Worm (Caenorhabditis elegans) whole organism, L3 larva: Measurements from ENCODE around the gene T28C12.6.

ENCODE experiments used
- R02D3.7 ChIP-seq: fragments of 150-350 bp; optimal IDR thresholded peaks from 2 replicates; lab custom pipeline; 2014; ENCODE audit warnings: missing biosample characterization, missing genetic modification characterization
- ZK546.5 ChIP-seq: sonication (generic microtip); optimal IDR thresholded peaks from 2 replicates; lab custom pipeline; 2017; ENCODE audit warnings: missing biosample characterization, missing genetic modification characterization
- ama-1 ChIP-seq: fragments of 150-350 bp; optimal IDR thresholded peaks from 2 replicates; lab custom pipeline; 2018
- ceh-28 ChIP-seq: fragments of 150-350 bp; optimal IDR thresholded peaks from 2 replicates; lab custom pipeline; 2014; ENCODE audit warnings: missing biosample characterization, missing genetic modification reagents, missing genetic modification characterization
- ceh-9 ChIP-seq: sonication (generic microtip); optimal IDR thresholded peaks from 2 replicates; lab custom pipeline; 2018; ENCODE audit warnings: missing biosample characterization, missing genetic modification characterization
- daf-12 ChIP-seq: fragments of 150-350 bp; optimal IDR thresholded peaks from 2 replicates; lab custom pipeline; 2014; ENCODE audit warnings: missing biosample characterization, missing genetic modification reagents, missing genetic modification characterization
- elt-1 ChIP-seq: fragments of 150-350 bp; optimal IDR thresholded peaks from 2 replicates; lab custom pipeline; 2014; ENCODE audit warnings: missing biosample characterization, missing genetic modification characterization
- elt-2 ChIP-seq: sonication (generic microtip); optimal IDR thresholded peaks from 2 replicates; lab custom pipeline; 2016; ENCODE audit warnings: missing genetic modification reagents, mild to moderate bottlenecking, missing genetic modification characterization, missing compliant biosample characterization
- elt-3 ChIP-seq, 3 experiments: fragments of 150-350 bp in 1 of 3; sonication (generic microtip) in 2 of 3; optimal IDR thresholded peaks; 2 replicates in 2 of 3; 4 replicates in 1 of 3; lab custom pipeline; 2014 to 2017; ENCODE audit warnings: missing biosample characterization in 3 of 3, missing genetic modification characterization in 3 of 3
- eor-1 ChIP-seq, 2 experiments: fragments of 150-350 bp; optimal IDR thresholded peaks; 2 replicates each; lab custom pipeline; 2014 to 2018; ENCODE audit warnings: missing biosample characterization in 2 of 2, missing genetic modification characterization in 2 of 2
- jun-1 ChIP-seq: fragments of 150-350 bp; optimal IDR thresholded peaks from 2 replicates; lab custom pipeline; 2014; ENCODE audit warnings: missing biosample characterization, missing genetic modification reagents, missing genetic modification characterization
- lin-15B ChIP-seq: fragments of 150-350 bp; optimal IDR thresholded peaks from 2 replicates; lab custom pipeline; 2014; ENCODE audit warnings: missing biosample characterization, missing genetic modification characterization
- lin-39 ChIP-seq: fragments of 150-350 bp; optimal IDR thresholded peaks from 2 replicates; lab custom pipeline; 2018; ENCODE audit warnings: missing biosample characterization, missing genetic modification reagents, missing genetic modification characterization
- nfya-1 ChIP-seq: sonication (generic microtip); optimal IDR thresholded peaks from 2 replicates; lab custom pipeline; 2017; ENCODE audit warnings: missing genetic modification characterization, mild to moderate bottlenecking, missing compliant biosample characterization, antibody characterized with exemption, moderate library complexity; ENCODE audit not compliant: insufficient read depth
- nhr-11 ChIP-seq: fragments of 150-350 bp; optimal IDR thresholded peaks from 2 replicates; lab custom pipeline; 2014; ENCODE audit warnings: missing biosample characterization, missing genetic modification characterization
- nhr-12 ChIP-seq: fragments of 150-350 bp; optimal IDR thresholded peaks from 2 replicates; lab custom pipeline; 2014; ENCODE audit warnings: missing biosample characterization, missing genetic modification characterization
- nhr-23 ChIP-seq: fragments of 150-350 bp; optimal IDR thresholded peaks from 2 replicates; lab custom pipeline; 2014; ENCODE audit warnings: missing biosample characterization, missing genetic modification reagents, missing genetic modification characterization
- nhr-25 ChIP-seq: sonication (generic microtip); optimal IDR thresholded peaks from 2 replicates; lab custom pipeline; 2017; ENCODE audit warnings: missing biosample characterization, missing genetic modification characterization
- nhr-28 ChIP-seq: fragments of 150-350 bp; optimal IDR thresholded peaks from 2 replicates; lab custom pipeline; 2014; ENCODE audit warnings: missing biosample characterization, missing genetic modification characterization
- nhr-43 ChIP-seq: sonication (generic microtip); optimal IDR thresholded peaks from 2 replicates; lab custom pipeline; 2016; ENCODE audit warnings: mild to moderate bottlenecking, missing genetic modification characterization, missing compliant biosample characterization; ENCODE audit not compliant: poor library complexity, severe bottlenecking
- nhr-67 ChIP-seq: fragments of 150-350 bp; optimal IDR thresholded peaks from 2 replicates; lab custom pipeline; 2014; ENCODE audit warnings: missing biosample characterization, missing genetic modification characterization
- nhr-77 ChIP-seq: fragments of 150-350 bp; optimal IDR thresholded peaks from 2 replicates; lab custom pipeline; 2014; ENCODE audit warnings: missing biosample characterization, missing genetic modification characterization
- pha-4 ChIP-seq: fragments of 150-350 bp; optimal IDR thresholded peaks from 2 replicates; lab custom pipeline; 2014; ENCODE audit warnings: missing biosample characterization, missing genetic modification reagents, missing genetic modification characterization
- pqm-1 ChIP-seq: fragments of 150-350 bp; optimal IDR thresholded peaks from 2 replicates; lab custom pipeline; 2017; ENCODE audit warnings: missing biosample characterization, missing genetic modification characterization, inconsistent platforms
- snpc-4 ChIP-seq: fragments of 150-350 bp; optimal IDR thresholded peaks from 2 replicates; lab custom pipeline; 2014; ENCODE audit warnings: missing biosample characterization, missing genetic modification characterization
- unc-62 ChIP-seq: fragments of 150-350 bp; sonication (generic microtip); optimal IDR thresholded peaks from 4 replicates; lab custom pipeline; 2014; ENCODE audit warnings: missing biosample characterization, missing genetic modification reagents, missing genetic modification characterization
- zag-1 ChIP-seq: fragments of 150-350 bp; optimal IDR thresholded peaks from 2 replicates; lab custom pipeline; 2014; ENCODE audit warnings: missing biosample characterization, missing genetic modification characterization
- ztf-4 ChIP-seq: fragments of 150-350 bp; optimal IDR thresholded peaks from 2 replicates; lab custom pipeline; 2014; ENCODE audit warnings: missing biosample characterization, missing genetic modification characterization

The T28C12.6 gene

ce11 chrV:6336108-6336507 is at the start of gene T28C12.6:
Gene T28C12.6, minus strand, starts transcription at chrV:6336119.
- no peak for TF ChIP-seq ZK546.5 (tag; lab: Kevin White, UChicago)
- no peak for TF ChIP-seq lin-39 (tag; lab: Kevin White, UChicago)
- TF ChIP-seq nfya-1 (tag; lab: Kevin White, UChicago), result no peak
- TF ChIP-seq R02D3.7 (tag; lab: Kevin White, UChicago), result no peak
- no peak for TF ChIP-seq elt-3 (tag; optimal IDR thresholded peaks at IDR 0.05; lab: Kevin White, UChicago)
- TF ChIP-seq snpc-4, result no peak
- TF ChIP-seq ceh-9, result no peak
- TF ChIP-seq jun-1 (tag; lab: Kevin White, UChicago), result no peak
- no peak for TF ChIP-seq nhr-28 (tag; lab: Kevin White, UChicago)
- no peak for TF ChIP-seq lin-15B
- TF ChIP-seq ama-1 (lab: Kevin White, UChicago), result no peak
- no peak for TF ChIP-seq pha-4 (tag; lab: Kevin White, UChicago)
- TF ChIP-seq unc-62 (GFP tag; lab: Kevin White, UChicago), result no peak
- TF ChIP-seq elt-1, result no peak
- no peak for TF ChIP-seq elt-2 (tag; lab: Kevin White, UChicago)
- TF ChIP-seq nhr-12, result no peak

- no peak for TF ChIP-seq ZK546.5 (tag; lab: Kevin White, UChicago)
- TF ChIP-seq ceh-9, result no peak
- no peak for TF ChIP-seq ceh-28
- no peak for TF ChIP-seq pha-4 (tag; lab: Kevin White, UChicago)
- TF ChIP-seq nhr-77 (tag; lab: Kevin White, UChicago), result no peak
- TF ChIP-seq eor-1 (tag; optimal IDR thresholded peaks at IDR 0.05; lab: Kevin White, UChicago), result no peak
- TF ChIP-seq, all 47 proteins: peak for 0
These were observed 38.9 kb upstream of the T28C12.6 start, which contains the start of gene F13H6.5 for ce11 chrV:6374844-6375243. Gene F13H6.5, minus strand, starts transcription at chrV:6374944.

ce11 chrV:6368494-6368893 is 32.6 kb upstream of the T28C12.6 start:
- TF ChIP-seq ztf-4 (tag; lab: Kevin White, UChicago), result no peak
- no peak for TF ChIP-seq nhr-25 (tag; lab: Kevin White, UChicago)
- peak in 1 of 3 experiments; percentile 24 for TF ChIP-seq elt-3 (tag; optimal IDR thresholded peaks at IDR 0.05; lab: Kevin White, UChicago)
- no peak for TF ChIP-seq nhr-67 (tag; lab: Kevin White, UChicago)
- TF ChIP-seq nhr-23, result no peak

DNA sequence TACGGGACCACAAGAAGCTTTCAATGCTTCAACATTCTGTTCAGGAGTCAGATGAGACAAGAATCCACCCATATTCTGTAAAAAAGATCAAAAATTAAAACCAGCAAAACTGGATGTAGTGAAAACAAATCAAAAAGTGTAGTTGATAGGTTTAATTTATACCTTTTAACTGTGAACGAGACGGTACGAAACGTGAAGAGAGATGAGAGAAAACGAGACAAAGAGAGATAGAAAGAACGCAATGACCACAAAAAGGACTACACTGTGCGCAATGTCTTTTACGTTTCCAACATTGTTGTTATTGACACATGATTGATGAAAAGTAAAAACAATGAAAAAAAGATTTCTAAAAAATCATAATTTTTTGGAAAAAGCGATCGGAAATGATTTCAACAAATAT is 29.7 kb upstream of the T28C12.6 start, which contains the start of gene cest-33:
TSS of gene cest-33 (minus strand) at position 75 of the 400 bp plus-strand sequence.
- peak; percentile 23 for TF ChIP-seq nhr-25 (tag; lab: Kevin White, UChicago)
- TF ChIP-seq nhr-43 (tag; lab: Kevin White, UChicago), result peak; percentile 2
- TF ChIP-seq elt-3 (tag; optimal IDR thresholded peaks at IDR 0.05; lab: Kevin White, UChicago), result no peak
- peak; percentile 72 for TF ChIP-seq pqm-1 (tag; lab: Kevin White, UChicago)
- TF ChIP-seq elt-2 (tag; lab: Kevin White, UChicago), result peak; percentile 19
- TF ChIP-seq nhr-11 (tag; lab: Kevin White, UChicago), result no peak
- peak; percentile 24 for TF ChIP-seq pha-4 (tag; lab: Kevin White, UChicago)
- TF ChIP-seq ztf-4 (tag; lab: Kevin White, UChicago), result no peak
- TF ChIP-seq, all 47 proteins: peak for 5

DNA sequence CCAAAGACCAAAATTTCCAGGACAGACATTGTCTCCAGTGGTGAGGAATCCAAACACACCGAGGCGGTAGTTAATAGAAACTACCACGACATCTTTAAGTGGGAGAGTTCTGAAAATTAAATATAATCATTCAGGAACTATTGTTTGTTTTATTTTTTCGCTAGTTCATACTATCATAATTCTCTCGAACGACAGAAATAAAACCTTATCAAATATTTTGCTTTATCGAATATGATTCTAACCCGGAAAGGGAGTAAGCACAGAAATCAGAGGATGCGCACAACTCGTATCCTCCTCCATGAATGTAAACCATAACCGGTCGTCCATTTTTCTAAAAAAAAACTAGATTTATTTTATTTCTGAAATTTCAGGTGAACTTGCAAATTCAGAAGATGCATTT is 28.9 kb upstream of the T28C12.6 start:
- peak; percentile 13 for TF ChIP-seq pqm-1 (tag; lab: Kevin White, UChicago)
- no peak for TF ChIP-seq jun-1 (tag; lab: Kevin White, UChicago)
- TF ChIP-seq zag-1 (tag; lab: Kevin White, UChicago), result no peak
- no peak for TF ChIP-seq elt-1
- no peak for TF ChIP-seq elt-3 (tag; optimal IDR thresholded peaks at IDR 0.05; lab: Kevin White, UChicago)
- TF ChIP-seq unc-62 (GFP tag; lab: Kevin White, UChicago), result no peak
- TF ChIP-seq elt-2 (tag; lab: Kevin White, UChicago), result peak; percentile 51
- no peak for TF ChIP-seq ZK546.5 (tag; lab: Kevin White, UChicago)
- no peak for TF ChIP-seq ceh-9

ce11 chrV:6361688-6362087 is 25.8 kb upstream of the T28C12.6 start:
- TF ChIP-seq nhr-77 (tag; lab: Kevin White, UChicago) (no peak), pha-4 (tag; lab: Kevin White, UChicago) (peak; percentile 6)

DNA sequence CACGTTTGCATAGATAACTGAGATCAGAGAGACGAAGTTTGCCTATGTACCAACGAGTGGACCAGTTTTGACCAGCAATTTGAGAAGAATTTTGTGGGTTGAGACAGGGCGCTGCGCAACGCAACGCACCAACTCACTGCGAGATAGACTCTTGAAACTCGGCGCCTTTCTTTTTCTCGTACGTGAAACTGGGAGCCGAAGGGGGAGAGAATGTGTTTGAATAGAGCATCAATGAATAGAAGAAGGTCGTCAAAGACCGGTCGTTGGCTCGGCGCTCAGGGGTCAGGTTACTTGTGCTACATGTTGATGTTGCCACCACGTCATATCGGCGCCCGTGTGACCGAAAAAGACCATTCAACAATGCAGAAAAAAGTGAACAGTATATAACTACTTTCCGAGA is 23.6 kb upstream of the T28C12.6 start:
- TF ChIP-seq ztf-4 (tag; lab: Kevin White, UChicago) (no peak), pha-4 (tag; lab: Kevin White, UChicago) (peak; percentile 83), daf-12 (tag; lab: Kevin White, UChicago) (no peak), nhr-23 (no peak), nhr-43 (tag; lab: Kevin White, UChicago) (no peak)
